Fruit fly (Drosophila melanogaster): Measurements from ENCODE around the gene CG10486.

Gene CG10486

dm6 chr3L:5923646-5924122, 17.2 kb upstream of the CG10486 start, which contains the start of gene CG33523:
CG33523 (plus strand) TSS chr3L:5923862.
- TF ChIP-seq Mio (GFP tag; optimal IDR thresholded peaks at IDR 0.05) (no peak), woc (GFP tag; optimal IDR thresholded peaks at IDR 0.05) (no peak), CG9705 (GFP tag; optimal IDR thresholded peaks at IDR 0.05) (no peak), Dif (GFP tag; optimal IDR thresholded peaks at IDR 0.05; ENCODE audit: partially characterized antibody) (no peak), sv (GFP tag; optimal IDR thresholded peaks at IDR 0.05) (no peak), GATAd (GFP tag; optimal IDR thresholded peaks at IDR 0.05) (no peak), dmrt93B (GFP tag; optimal IDR thresholded peaks at IDR 0.05) (no peak), psq (GFP tag; optimal IDR thresholded peaks at IDR 0.05) (no peak), lola (GFP tag; optimal IDR thresholded peaks at IDR 0.05) (no peak), Jra (GFP tag; optimal IDR thresholded peaks at IDR 0.05) (no peak), Myc (optimal IDR thresholded peaks at IDR 0.05) (no peak), dsf (GFP tag; optimal IDR thresholded peaks at IDR 0.05; ENCODE audit: borderline replicate concordance) (no peak), Sp1 (GFP tag; optimal IDR thresholded peaks at IDR 0.05) (no peak), CG32264 (GFP tag; optimal IDR thresholded peaks at IDR 0.05) (no peak), OdsH (GFP tag; optimal IDR thresholded peaks at IDR 0.05) (no peak)

dm6 chr3L:5922005-5922685, 15.6 kb upstream of the CG10486 start, which contains the start of gene CG32407:
CG32407 (plus strand) TSS chr3L:5922055.
- TF ChIP-seq Myc (optimal IDR thresholded peaks at IDR 0.05) (no peak), br (GFP tag; optimal IDR thresholded peaks at IDR 0.05) (peak; percentile 28), GATAd (GFP tag; optimal IDR thresholded peaks at IDR 0.05) (no peak), lola (GFP tag; optimal IDR thresholded peaks at IDR 0.05) (no peak), Jra (GFP tag; optimal IDR thresholded peaks at IDR 0.05) (peak; percentile 41), Hnf4 (GFP tag; optimal IDR thresholded peaks at IDR 0.05) (no peak), fru (GFP tag; optimal IDR thresholded peaks at IDR 0.05) (no peak), CG32264 (GFP tag; optimal IDR thresholded peaks at IDR 0.05) (no peak), dl (GFP tag; optimal IDR thresholded peaks at IDR 0.05; ENCODE audit: insufficient read depth in 1 of 2, partially characterized antibody in 2 of 2) (no peak), Dfd (GFP tag; optimal IDR thresholded peaks at IDR 0.05) (no peak), Hr83 (GFP tag; optimal IDR thresholded peaks at IDR 0.05; ENCODE audit: poor library complexity, severe bottlenecking) (peak; percentile 38), sage (GFP tag; optimal IDR thresholded peaks at IDR 0.05) (no peak), Hr78 (GFP tag; optimal IDR thresholded peaks at IDR 0.05) (no peak), dmrt93B (GFP tag; optimal IDR thresholded peaks at IDR 0.05) (no peak), ey (GFP tag; optimal IDR thresholded peaks at IDR 0.05) (no peak), Rel (GFP tag; optimal IDR thresholded peaks at IDR 0.05) (no peak), Rel (tag; optimal IDR thresholded peaks at IDR 0.05) (peak; percentile 51), Dif (GFP tag; optimal IDR thresholded peaks at IDR 0.05; ENCODE audit: partially characterized antibody) (no peak), HLH106 (tag; optimal IDR thresholded peaks at IDR 0.05) (no peak), woc (GFP tag; optimal IDR thresholded peaks at IDR 0.05) (no peak), tai (GFP tag; optimal IDR thresholded peaks at IDR 0.05) (no peak), pan (optimal IDR thresholded peaks at IDR 0.05) (no peak), N (GFP tag; optimal IDR thresholded peaks at IDR 0.05) (no peak), Vsx2 (GFP tag; optimal IDR thresholded peaks at IDR 0.05; ENCODE audit: partially characterized antibody) (no peak), Abd-B (GFP tag; optimal IDR thresholded peaks at IDR 0.05) (no peak), CG9705 (GFP tag; optimal IDR thresholded peaks at IDR 0.05) (no peak), psq (GFP tag; optimal IDR thresholded peaks at IDR 0.05) (no peak), Mio (GFP tag; optimal IDR thresholded peaks at IDR 0.05) (no peak), Sp1 (GFP tag; optimal IDR thresholded peaks at IDR 0.05) (no peak), CrebA (GFP tag; optimal IDR thresholded peaks at IDR 0.05; ENCODE audit: borderline replicate concordance) (no peak), OdsH (GFP tag; optimal IDR thresholded peaks at IDR 0.05) (no peak), jim (GFP tag; optimal IDR thresholded peaks at IDR 0.05) (no peak), sv (GFP tag; optimal IDR thresholded peaks at IDR 0.05) (no peak), usp (GFP tag; optimal IDR thresholded peaks at IDR 0.05) (no peak), brk (GFP tag; optimal IDR thresholded peaks at IDR 0.05) (no peak), dsf (GFP tag; optimal IDR thresholded peaks at IDR 0.05; ENCODE audit: borderline replicate concordance) (no peak), h (GFP tag; optimal IDR thresholded peaks at IDR 0.05) (peak; percentile 46), rgr (GFP tag; optimal IDR thresholded peaks at IDR 0.05) (peak; percentile 29), foxo (GFP tag; optimal IDR thresholded peaks at IDR 0.05) (peak in 1 of 2 experiments; percentile 23)
